Worm (Caenorhabditis elegans) whole organism, L4 larva: Measurements from ENCODE around the gene M02D8.7.

Experiments used
- D1046.2 ChIP-seq: fragments of 200-800 bp; sonication (Bioruptor generic); IDR thresholded peaks from 2 replicates; pipeline ENCODE4 v1.3.6; 2022; ENCODE audit warnings: missing genetic modification characterization, missing compliant biosample characterization
- F44E2.7 ChIP-seq: fragments of 200-800 bp; sonication (Bioruptor generic); IDR thresholded peaks from 2 replicates; pipeline ENCODE4 v2.1.2; 2022; ENCODE audit warnings: missing genetic modification characterization, missing compliant biosample characterization
- R02D3.7 ChIP-seq: fragments of 150-350 bp; sonication (generic microtip); optimal IDR thresholded peaks from 3 replicates; lab custom pipeline; 2014; ENCODE audit warnings: missing biosample characterization, missing genetic modification characterization
- T26A8.4 ChIP-seq: fragments of 200-800 bp; sonication (Bioruptor generic); IDR thresholded peaks from 2 replicates; pipeline ENCODE4 v1.3.6; 2022; ENCODE audit warnings: missing genetic modification characterization, missing compliant biosample characterization
- Y48G9A.11 ChIP-seq: fragments of 200-800 bp; sonication (Bioruptor generic); IDR thresholded peaks from 2 replicates; pipeline ENCODE4 v1.3.6; 2022; ENCODE audit warnings: missing genetic modification reagents, missing genetic modification characterization, missing compliant biosample characterization
- ama-1 ChIP-seq: fragments of 150-350 bp; optimal IDR thresholded peaks from 2 replicates; lab custom pipeline; 2014; ENCODE audit warnings: inconsistent platforms, mixed read lengths
- arid-1 ChIP-seq: fragments of 200-800 bp; sonication (Bioruptor generic); conservative IDR thresholded peaks from 2 replicates; pipeline ENCODE4 v1.3.6; 2022; ENCODE audit warnings: missing genetic modification reagents, missing genetic modification characterization, missing compliant biosample characterization
- ceh-20 ChIP-seq: fragments of 200-800 bp; sonication (Bioruptor generic); IDR thresholded peaks from 2 replicates; pipeline ENCODE4 v1.3.6; 2022; ENCODE audit warnings: missing genetic modification reagents, missing genetic modification characterization, missing compliant biosample characterization
- daf-16 ChIP-seq, 3 experiments: sonication (generic microtip); optimal IDR thresholded peaks; 2 replicates each; lab custom pipeline; 2016 to 2017; ENCODE audit warnings: missing genetic modification characterization in 3 of 3, missing genetic modification reagents in 3 of 3, mild to moderate bottlenecking in 2 of 3, missing compliant biosample characterization in 2 of 3, missing biosample characterization in 1 of 3, moderate library complexity in 1 of 3
- dmd-6 ChIP-seq: fragments of 200-800 bp; sonication (Bioruptor generic); IDR thresholded peaks from 2 replicates; pipeline ENCODE4 v1.3.6; 2022; ENCODE audit warnings: missing genetic modification reagents, missing genetic modification characterization, missing compliant biosample characterization
- dve-1 ChIP-seq: sonication (generic microtip); optimal IDR thresholded peaks from 2 replicates; lab custom pipeline; 2017; ENCODE audit warnings: antibody characterized with exemption, mild to moderate bottlenecking, missing genetic modification characterization, missing compliant biosample characterization; ENCODE audit not compliant: insufficient read depth
- hlh-11 ChIP-seq: fragments of 200-800 bp; sonication (Bioruptor generic); optimal IDR thresholded peaks from 2 replicates; lab custom pipeline; 2018; ENCODE audit warnings: mild to moderate bottlenecking, missing genetic modification characterization, missing compliant biosample characterization
- hlh-30 ChIP-seq: sonication (generic microtip); optimal IDR thresholded peaks from 2 replicates; lab custom pipeline; 2017; ENCODE audit warnings: antibody characterized with exemption, mild to moderate bottlenecking, missing genetic modification characterization, missing compliant biosample characterization; ENCODE audit not compliant: insufficient read depth
- lin-1 ChIP-seq: fragments of 200-800 bp; sonication (Bioruptor generic); IDR thresholded peaks from 2 replicates; pipeline ENCODE4 v1.3.6; 2022; ENCODE audit warnings: missing genetic modification reagents, missing genetic modification characterization, missing compliant biosample characterization
- lsy-2 ChIP-seq, 2 experiments: fragments of 150-350 bp in 1 of 2; sonication (generic microtip) in 1 of 2; optimal IDR thresholded peaks; 2 replicates each; lab custom pipeline; 2014 to 2017; ENCODE audit warnings: missing biosample characterization in 2 of 2, missing genetic modification characterization in 2 of 2
- mdt-29 ChIP-seq: fragments of 200-800 bp; sonication (Bioruptor generic); IDR thresholded peaks from 2 replicates; pipeline ENCODE4 v1.3.6; 2022; ENCODE audit warnings: missing genetic modification reagents, missing genetic modification characterization, missing compliant biosample characterization
- mep-1 ChIP-seq: fragments of 150-350 bp; sonication (generic microtip); optimal IDR thresholded peaks from 3 replicates; lab custom pipeline; 2014; ENCODE audit warnings: missing biosample characterization, missing genetic modification characterization
- nhr-102 ChIP-seq: sonication (generic microtip); optimal IDR thresholded peaks from 2 replicates; lab custom pipeline; 2016; ENCODE audit warnings: mild to moderate bottlenecking, missing genetic modification characterization, moderate library complexity, missing compliant biosample characterization
- nhr-237 ChIP-seq: sonication (generic microtip); optimal IDR thresholded peaks from 2 replicates; lab custom pipeline; 2017; ENCODE audit warnings: missing biosample characterization, missing genetic modification characterization
- nhr-25 ChIP-seq: sonication (generic microtip); optimal IDR thresholded peaks from 2 replicates; lab custom pipeline; 2017; ENCODE audit warnings: missing genetic modification characterization, mild to moderate bottlenecking, missing compliant biosample characterization, antibody characterized with exemption, moderate library complexity, borderline replicate concordance; ENCODE audit not compliant: insufficient read depth
- nhr-28 ChIP-seq: fragments of 150-350 bp; optimal IDR thresholded peaks from 2 replicates; lab custom pipeline; 2014; ENCODE audit warnings: missing biosample characterization, missing genetic modification characterization
- nhr-41 ChIP-seq: fragments of 200-800 bp; sonication (Bioruptor generic); IDR thresholded peaks from 2 replicates; pipeline ENCODE4 v1.3.6; 2022; ENCODE audit warnings: missing genetic modification reagents, missing genetic modification characterization, missing compliant biosample characterization
- nhr-42 ChIP-seq: fragments of 200-800 bp; sonication (Bioruptor generic); IDR thresholded peaks from 2 replicates; pipeline ENCODE4 v1.3.6; 2022; ENCODE audit warnings: missing genetic modification characterization, missing compliant biosample characterization
- nhr-48 ChIP-seq: sonication (generic microtip); optimal IDR thresholded peaks from 2 replicates; lab custom pipeline; 2016; ENCODE audit warnings: mild to moderate bottlenecking, missing genetic modification characterization, missing compliant biosample characterization
- nhr-6 ChIP-seq: fragments of 150-350 bp; optimal IDR thresholded peaks from 2 replicates; lab custom pipeline; 2014; ENCODE audit warnings: missing biosample characterization, missing genetic modification characterization
- nhr-77 ChIP-seq: fragments of 150-350 bp; optimal IDR thresholded peaks from 2 replicates; lab custom pipeline; 2014; ENCODE audit warnings: missing biosample characterization, missing genetic modification characterization
- php-3 ChIP-seq: fragments of 200-800 bp; sonication (Bioruptor generic); IDR thresholded peaks from 2 replicates; pipeline ENCODE4 v1.3.6; 2022; ENCODE audit warnings: missing genetic modification reagents, missing genetic modification characterization, missing compliant biosample characterization
- pqm-1 ChIP-seq: sonication (generic microtip); optimal IDR thresholded peaks from 2 replicates; lab custom pipeline; 2017; ENCODE audit warnings: missing biosample characterization, missing genetic modification characterization
- saeg-2 ChIP-seq: fragments of 200-800 bp; sonication (Bioruptor generic); IDR thresholded peaks from 2 replicates; pipeline ENCODE4 v1.3.6; 2022; ENCODE audit warnings: missing genetic modification reagents, missing genetic modification characterization, missing compliant biosample characterization
- tra-1 ChIP-seq: fragments of 200-800 bp; sonication (Bioruptor generic); IDR thresholded peaks from 2 replicates; pipeline ENCODE4 v1.3.6; 2022; ENCODE audit warnings: missing genetic modification reagents, missing genetic modification characterization, missing compliant biosample characterization
- unc-62 ChIP-seq, 3 experiments: fragments of 150-350 bp in 1 of 3; sonication (generic microtip); optimal IDR thresholded peaks in 2 of 3; peaks in 1 of 3; 1 replicate in 1 of 3; 2 replicates in 2 of 3; lab custom pipeline; 2014 to 2017; ENCODE audit warnings: missing biosample characterization in 3 of 3, missing genetic modification characterization in 3 of 3, missing genetic modification reagents in 3 of 3, missing genotype in 1 of 3
- ztf-7 ChIP-seq: fragments of 150-350 bp; optimal IDR thresholded peaks from 2 replicates; lab custom pipeline; 2014; ENCODE audit warnings: missing biosample characterization, missing genetic modification characterization

Gene M02D8.7

ce11 chrX:8713754-8714295 lies 29.0 kb downstream of the M02D8.7 start, which contains the start of gene F53A9.6 (continued):
- TF ChIP-seq nhr-237 (tag; lab: Kevin White, UChicago) (no peak), T26A8.4 (GFP tag; lab: Robert Waterston, UW) (no peak), daf-16 (GFP tag; optimal IDR thresholded peaks at IDR 0.05; lab: Kevin White, UChicago) (no peak), daf-16 (tag; optimal IDR thresholded peaks at IDR 0.05; lab: Kevin White, UChicago) (peak; percentile 47), mdt-29 (GFP tag; lab: Robert Waterston, UW) (no peak), unc-62 (GFP tag; optimal IDR thresholded peaks at IDR 0.05 in 1 of 2; lab: Kevin White, UChicago) (peak in 1 of 2 experiments; percentile 78), unc-62 (tag; optimal IDR thresholded peaks at IDR 0.05; lab: Kevin White, UChicago) (no peak), arid-1 (no peak), ama-1 (lab: Kevin White, UChicago) (no peak)

- no peak for TF ChIP-seq mdt-29 (GFP tag; lab: Robert Waterston, UW)
- no peak for TF ChIP-seq nhr-41
- peak; percentile 38 for TF ChIP-seq nhr-6
- TF ChIP-seq D1046.2 (GFP tag; lab: Robert Waterston, UW), result no peak
- peak; percentile 83 for TF ChIP-seq dmd-6 (GFP tag; lab: Robert Waterston, UW)
- peak; percentile 55 for TF ChIP-seq hlh-30 (tag; lab: Kevin White, UChicago)
- no peak for TF ChIP-seq F44E2.7 (GFP tag; lab: Robert Waterston, UW)
- TF ChIP-seq nhr-77 (tag; lab: Kevin White, UChicago), result peak; percentile 61
- TF ChIP-seq tra-1, result peak; percentile 64; the same call in 1 of the 2 replicates
- TF ChIP-seq nhr-102 (tag; lab: Kevin White, UChicago), result peak; percentile 0
- peak; percentile 72 for TF ChIP-seq hlh-11 (tag; lab: Kevin White, UChicago)
- no peak for TF ChIP-seq mep-1 (tag; lab: Kevin White, UChicago)
- no peak for TF ChIP-seq nhr-25
- TF ChIP-seq Y48G9A.11 (GFP tag; lab: Robert Waterston, UW), result no peak
- peak in 1 of 2 experiments; percentile 4 for TF ChIP-seq lsy-2 (tag; optimal IDR thresholded peaks at IDR 0.05; lab: Kevin White, UChicago)
- TF ChIP-seq nhr-48 (tag; lab: Kevin White, UChicago), result peak; percentile 30
- peak; percentile 78 for TF ChIP-seq dve-1 (tag; lab: Kevin White, UChicago)
- TF ChIP-seq php-3 (GFP tag; lab: Robert Waterston, UW), result peak; percentile 95
- peak; percentile 85 for TF ChIP-seq nhr-28 (tag; lab: Kevin White, UChicago)
- peak; percentile 2 for TF ChIP-seq ztf-7 (tag; lab: Kevin White, UChicago)
- no peak for TF ChIP-seq lin-1
- no peak for TF ChIP-seq daf-16 (GFP tag; optimal IDR thresholded peaks at IDR 0.05; lab: Kevin White, UChicago)
- TF ChIP-seq daf-16 (tag; optimal IDR thresholded peaks at IDR 0.05; lab: Kevin White, UChicago), result peak; percentile 71
- peak; percentile 84 for TF ChIP-seq pqm-1 (tag; lab: Kevin White, UChicago)
- TF ChIP-seq, all 104 proteins: peak for 15
Observed at ce11 chrX:8712662-8713061, 30.1 kb downstream of the M02D8.7 start.

- TF ChIP-seq nhr-6 (no peak), nhr-237 (tag; lab: Kevin White, UChicago) (no peak), daf-16 (GFP tag; optimal IDR thresholded peaks at IDR 0.05; lab: Kevin White, UChicago) (no peak), daf-16 (tag; optimal IDR thresholded peaks at IDR 0.05; lab: Kevin White, UChicago) (peak; percentile 62), saeg-2 (GFP tag; lab: Robert Waterston, UW) (no peak), unc-62 (GFP tag; optimal IDR thresholded peaks at IDR 0.05 in 1 of 2; lab: Kevin White, UChicago) (peak in 1 of 2 experiments; percentile 75), unc-62 (tag; optimal IDR thresholded peaks at IDR 0.05; lab: Kevin White, UChicago) (no peak), nhr-42 (GFP tag; lab: Robert Waterston, UW) (no peak), nhr-28 (tag; lab: Kevin White, UChicago) (no peak), dve-1 (tag; lab: Kevin White, UChicago) (peak; percentile 38), R02D3.7 (no peak)
- TF ChIP-seq, all 104 proteins: peak for 3
Observed at ce11 chrX:8711141-8711645, 31.6 kb downstream of the M02D8.7 start, which contains the start of gene F53A9.1. Gene F53A9.1, plus strand, starts transcription at chrX:8711595.

- TF ChIP-seq dmd-6 (GFP tag; lab: Robert Waterston, UW) (peak; percentile 11; the same call in 1 of the 2 replicates), ceh-20 (no peak), pqm-1 (tag; lab: Kevin White, UChicago) (peak; percentile 32)
Observed at ce11 chrX:8709424-8709823, 33.4 kb downstream of the M02D8.7 start, which contains the start of gene kreg-1. Gene kreg-1, plus strand, starts transcription at chrX:8709764.
